Worm (Caenorhabditis elegans) whole organism, early embryonic: ENCODE measurements around the gene del-2.

Experiments
- B0310.2 ChIP-seq: sonication (generic microtip); optimal IDR thresholded peaks from 2 replicates; lab custom pipeline; 2016; ENCODE audit warnings: mild to moderate bottlenecking, missing genetic modification characterization, missing compliant biosample characterization
- F13C5.2 ChIP-seq: sonication (generic microtip); optimal IDR thresholded peaks from 2 replicates; lab custom pipeline; 2017; ENCODE audit warnings: mild to moderate bottlenecking, missing genetic modification characterization, inconsistent platforms, missing compliant biosample characterization
- aly-1 ChIP-seq: sonication (generic microtip); optimal IDR thresholded peaks from 2 replicates; lab custom pipeline; 2016; ENCODE audit warnings: missing genetic modification characterization, missing compliant biosample characterization
- ama-1 ChIP-seq: fragments of 150-350 bp; optimal IDR thresholded peaks from 2 replicates; lab custom pipeline; 2014
- ceh-13 ChIP-seq: fragments of 200-800 bp; sonication (Bioruptor generic); optimal IDR thresholded peaks from 2 replicates; lab custom pipeline; 2018; ENCODE audit warnings: mild to moderate bottlenecking, missing genetic modification characterization, missing compliant biosample characterization
- ceh-36 ChIP-seq: sonication (generic microtip); optimal IDR thresholded peaks from 2 replicates; lab custom pipeline; 2016; ENCODE audit warnings: missing genetic modification characterization, inconsistent platforms, missing compliant biosample characterization
- ets-7 ChIP-seq: sonication (generic microtip); optimal IDR thresholded peaks from 2 replicates; lab custom pipeline; 2016; ENCODE audit warnings: missing genotype, missing genetic modification characterization, missing compliant biosample characterization
- flt-1 ChIP-seq: fragments of 200-800 bp; sonication (Bioruptor generic); IDR thresholded peaks from 2 replicates; pipeline ENCODE4 v1.3.6; 2022; ENCODE audit warnings: missing genetic modification characterization, missing compliant biosample characterization
- hmbx-1 ChIP-seq: sonication (generic microtip); optimal IDR thresholded peaks from 2 replicates; lab custom pipeline; 2016; ENCODE audit warnings: mild to moderate bottlenecking, missing genetic modification characterization, missing compliant biosample characterization
- hmg-4 ChIP-seq: fragments of 200-800 bp; sonication (Bioruptor generic); optimal IDR thresholded peaks from 2 replicates; lab custom pipeline; 2018; ENCODE audit warnings: mild to moderate bottlenecking, missing genetic modification characterization, missing compliant biosample characterization
- hnd-1 ChIP-seq: sonication (generic microtip); optimal IDR thresholded peaks from 2 replicates; lab custom pipeline; 2016; ENCODE audit warnings: missing genetic modification characterization, missing compliant biosample characterization
- pes-1 ChIP-seq: fragments of 200-800 bp; sonication (Bioruptor generic); IDR thresholded peaks from 2 replicates; pipeline ENCODE4 v1.3.6; 2022; ENCODE audit warnings: missing genetic modification reagents, missing genetic modification characterization, missing compliant biosample characterization
- scrt-1 ChIP-seq: fragments of 200-800 bp; sonication (Bioruptor generic); IDR thresholded peaks from 2 replicates; pipeline ENCODE4 v1.3.6; 2022; ENCODE audit warnings: missing genetic modification characterization, missing compliant biosample characterization
- sea-1 ChIP-seq: fragments of 200-800 bp; sonication (Bioruptor generic); conservative IDR thresholded peaks from 2 replicates; pipeline ENCODE4 v1.3.6; 2022; ENCODE audit warnings: missing genetic modification characterization, missing compliant biosample characterization
- tbx-11 ChIP-seq: fragments of 200-800 bp; sonication (Bioruptor generic); IDR thresholded peaks from 2 replicates; pipeline ENCODE4 v1.3.6; 2022; ENCODE audit warnings: missing genetic modification characterization, missing compliant biosample characterization
- tbx-37 ChIP-seq: fragments of 200-800 bp; sonication (Bioruptor generic); conservative IDR thresholded peaks from 2 replicates; pipeline ENCODE4 v1.3.6; 2022; ENCODE audit warnings: missing genetic modification reagents, missing genetic modification characterization, missing compliant biosample characterization
- tra-4 ChIP-seq: sonication (generic microtip); optimal IDR thresholded peaks from 2 replicates; lab custom pipeline; 2017; ENCODE audit warnings: missing genetic modification characterization, missing compliant biosample characterization

Gene del-2

DNA sequence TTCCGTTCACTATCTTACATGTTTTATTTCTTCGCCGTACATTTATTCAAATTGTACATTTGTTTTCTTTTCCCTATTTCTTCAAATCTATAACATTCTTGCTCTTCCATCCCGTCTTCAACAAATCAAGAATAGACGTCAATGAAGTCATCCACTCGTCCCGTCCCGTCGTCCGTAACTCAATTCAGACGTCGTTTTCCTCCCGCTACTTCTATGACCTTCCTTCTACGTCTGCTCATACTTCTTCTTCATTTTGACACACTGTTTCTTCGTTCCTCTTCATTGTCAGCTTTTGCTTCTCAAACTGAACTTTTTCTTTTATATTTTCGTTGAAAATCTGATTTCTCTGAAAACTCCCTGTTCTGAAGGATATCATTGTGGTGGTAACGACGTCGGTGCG, 18.2 kb upstream of the del-2 start:
- TF ChIP-seq B0310.2 (tag; lab: Kevin White, UChicago): no peak
- no peak for TF ChIP-seq tra-4 (tag; lab: Kevin White, UChicago)
- no peak for TF ChIP-seq ceh-36
- no peak for TF ChIP-seq F13C5.2
- TF ChIP-seq aly-1: no peak

DNA sequence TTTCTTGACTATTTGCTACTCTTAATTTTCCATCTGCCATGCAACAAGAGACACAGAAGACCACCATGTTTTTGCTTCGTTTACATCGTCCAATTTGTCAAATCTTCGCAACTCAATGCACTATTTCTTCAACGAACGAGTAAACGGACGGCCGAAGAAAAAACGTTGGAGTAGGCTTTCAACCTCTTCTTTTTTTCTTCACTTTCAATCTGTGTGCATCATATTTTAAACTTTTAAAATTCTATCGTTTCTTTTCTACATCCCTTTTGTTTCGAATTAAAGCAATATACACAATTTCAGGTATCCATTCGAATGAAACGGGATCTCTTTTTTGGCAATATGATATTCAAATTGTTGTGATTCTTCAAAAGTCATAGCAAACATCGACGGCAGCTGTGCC, 15.9 kb upstream of the del-2 start, which contains the start of gene acc-1:
acc-1 (plus strand) TSS at position 301 of the 400 bp plus-strand sequence.
- no peak for TF ChIP-seq F13C5.2
- no peak for TF ChIP-seq ceh-36
- TF ChIP-seq sea-1: no peak
- no peak for TF ChIP-seq ets-7 (tag; lab: Kevin White, UChicago)
- no peak for TF ChIP-seq ama-1 (lab: Kevin White, UChicago)
- no peak for TF ChIP-seq ceh-13
- TF ChIP-seq tbx-11 (GFP tag; lab: Robert Waterston, UW): no peak
- TF ChIP-seq tra-4 (tag; lab: Kevin White, UChicago): no peak
- TF ChIP-seq pes-1 (GFP tag; lab: Robert Waterston, UW): no peak

DNA sequence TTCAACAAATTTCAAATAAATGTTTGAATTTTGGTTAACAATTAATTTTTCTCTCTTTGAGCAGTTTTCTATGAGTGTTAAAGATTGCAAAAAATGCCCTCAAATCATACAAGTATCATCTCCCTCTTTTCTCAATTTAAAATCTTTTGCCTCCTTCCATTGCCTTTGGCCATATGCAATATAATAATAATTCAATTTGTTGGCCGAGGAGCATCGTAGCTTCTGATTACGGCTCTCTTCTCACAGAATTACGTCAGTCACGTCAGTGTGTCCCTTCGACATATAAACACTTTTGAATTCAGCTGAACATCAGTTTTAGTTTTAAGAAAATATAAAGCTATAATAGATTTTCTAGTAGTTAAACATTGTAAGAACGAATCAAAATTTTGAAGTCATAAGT, 13.7 kb upstream of the del-2 start:
- TF ChIP-seq tbx-11 (GFP tag; lab: Robert Waterston, UW) (no peak), hmbx-1 (tag; lab: Kevin White, UChicago) (no peak), F13C5.2 (no peak), aly-1 (no peak), tra-4 (tag; lab: Kevin White, UChicago) (no peak), ceh-13 (no peak), flt-1 (GFP tag; lab: Robert Waterston, UW) (no peak), ceh-36 (no peak), sea-1 (no peak), hmg-4 (GFP tag; lab: Kevin White, UChicago) (no peak), tbx-37 (GFP tag; lab: Robert Waterston, UW) (no peak), pes-1 (GFP tag; lab: Robert Waterston, UW) (no peak)

DNA sequence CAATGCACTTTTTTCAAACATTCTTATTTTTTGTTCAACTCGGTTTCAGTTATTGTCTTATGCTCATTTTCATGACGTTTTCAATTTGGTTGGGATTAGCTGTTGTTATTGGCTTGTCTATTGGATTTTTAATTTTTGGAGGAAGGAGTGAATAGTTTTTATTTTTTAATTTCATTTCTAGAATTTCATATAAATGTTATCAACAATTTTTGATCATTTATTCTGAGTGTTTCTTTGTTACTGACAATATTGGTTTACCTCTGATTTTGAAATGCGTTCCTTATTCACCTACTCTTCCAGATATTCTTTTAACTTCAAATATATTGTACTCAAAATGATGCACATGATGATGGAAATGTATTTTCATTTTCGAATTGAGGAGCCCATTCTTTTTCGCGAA, 12.2 kb upstream of the del-2 start, which contains the start of gene F58G6.7:
F58G6.7 (plus strand) TSS at position 301 of the 400 bp plus-strand sequence.
- TF ChIP-seq sea-1: no peak
- TF ChIP-seq hmg-4 (GFP tag; lab: Kevin White, UChicago): no peak
- no peak for TF ChIP-seq ceh-36
- no peak for TF ChIP-seq tra-4 (tag; lab: Kevin White, UChicago)
- TF ChIP-seq pes-1 (GFP tag; lab: Robert Waterston, UW): no peak
- TF ChIP-seq tbx-37 (GFP tag; lab: Robert Waterston, UW): no peak
- no peak for TF ChIP-seq flt-1 (GFP tag; lab: Robert Waterston, UW)
- no peak for TF ChIP-seq hnd-1 (tag; lab: Kevin White, UChicago)
- no peak for TF ChIP-seq ama-1 (lab: Kevin White, UChicago)
- no peak for TF ChIP-seq B0310.2 (tag; lab: Kevin White, UChicago)

DNA sequence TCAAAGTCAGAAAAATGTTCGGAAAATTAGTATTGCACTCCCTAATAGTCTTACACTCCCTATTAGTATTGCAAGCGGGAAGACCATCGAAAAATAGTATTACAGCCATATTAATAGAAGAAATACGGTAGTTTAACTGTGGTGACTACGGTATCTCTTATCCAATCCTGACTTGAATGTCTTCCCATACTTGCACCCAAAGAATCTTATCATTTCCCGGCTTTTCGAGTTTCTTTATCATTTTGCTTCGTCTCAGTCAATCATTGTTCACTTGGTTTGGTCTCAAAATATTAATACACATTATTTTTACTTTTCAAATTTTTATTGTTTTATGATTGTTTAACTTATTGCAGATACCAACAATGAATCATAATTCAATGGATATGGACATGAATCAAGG, 11.4 kb upstream of the del-2 start, which contains the start of gene F58G6.3:
F58G6.3 (plus strand) TSS at position 352 of the 400 bp plus-strand sequence.
- TF ChIP-seq B0310.2 (tag; lab: Kevin White, UChicago) (no peak), ceh-36 (no peak), tbx-11 (GFP tag; lab: Robert Waterston, UW) (no peak), pes-1 (GFP tag; lab: Robert Waterston, UW) (no peak), hmbx-1 (tag; lab: Kevin White, UChicago) (no peak), tra-4 (tag; lab: Kevin White, UChicago) (no peak), scrt-1 (no peak), sea-1 (no peak), ets-7 (tag; lab: Kevin White, UChicago) (no peak), F13C5.2 (no peak), ama-1 (lab: Kevin White, UChicago) (no peak), ceh-13 (no peak), hmg-4 (GFP tag; lab: Kevin White, UChicago) (no peak), flt-1 (GFP tag; lab: Robert Waterston, UW) (no peak), aly-1 (no peak), tbx-37 (GFP tag; lab: Robert Waterston, UW) (no peak), hnd-1 (tag; lab: Kevin White, UChicago) (no peak)

DNA sequence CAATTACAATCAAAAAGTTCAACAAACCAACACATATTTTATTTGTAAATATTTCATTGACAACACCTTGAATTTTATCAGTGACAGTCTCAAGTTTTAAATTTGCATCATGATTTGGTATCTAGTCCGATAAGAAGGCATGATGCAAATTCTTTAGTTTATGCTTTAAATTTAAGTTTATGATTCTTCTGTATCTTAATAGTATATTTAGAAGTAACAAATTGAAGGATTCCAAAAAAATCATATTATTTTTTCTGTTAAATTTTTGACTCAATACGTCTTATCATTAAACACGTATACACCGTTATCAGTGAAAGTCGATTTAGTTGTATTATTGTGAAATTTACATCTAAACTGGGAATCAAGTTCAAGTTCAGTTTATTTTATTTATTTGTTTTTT, 9.4 kb upstream of the del-2 start, which contains the start of gene chca-1:
chca-1 (plus strand) TSS at position 161 of the 400 bp plus-strand sequence.
- TF ChIP-seq pes-1 (GFP tag; lab: Robert Waterston, UW) (no peak), scrt-1 (no peak), ama-1 (lab: Kevin White, UChicago) (no peak)

DNA sequence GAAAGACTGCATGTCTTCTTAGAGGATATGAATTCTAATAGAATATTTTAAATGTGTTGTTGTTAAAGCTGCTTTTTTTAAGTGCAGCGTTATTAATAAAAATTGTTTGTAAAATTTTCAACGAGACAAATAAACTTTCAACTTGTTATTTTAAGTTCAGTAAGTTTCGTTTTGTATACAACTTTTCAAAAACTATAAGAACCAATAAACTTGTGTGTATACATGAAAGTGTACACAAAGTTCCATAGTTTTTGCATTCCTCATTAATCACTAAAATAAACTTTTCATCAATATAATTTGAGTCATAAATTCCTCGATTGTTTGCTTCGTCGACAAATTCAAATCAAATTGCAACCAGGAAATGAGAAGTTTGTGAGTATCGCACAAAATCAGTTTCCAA, 6.9 kb upstream of the del-2 start, which contains the start of gene srm-3:
srm-3 (plus strand) TSS at position 301 of the 400 bp plus-strand sequence.
- TF ChIP-seq aly-1: no peak

DNA sequence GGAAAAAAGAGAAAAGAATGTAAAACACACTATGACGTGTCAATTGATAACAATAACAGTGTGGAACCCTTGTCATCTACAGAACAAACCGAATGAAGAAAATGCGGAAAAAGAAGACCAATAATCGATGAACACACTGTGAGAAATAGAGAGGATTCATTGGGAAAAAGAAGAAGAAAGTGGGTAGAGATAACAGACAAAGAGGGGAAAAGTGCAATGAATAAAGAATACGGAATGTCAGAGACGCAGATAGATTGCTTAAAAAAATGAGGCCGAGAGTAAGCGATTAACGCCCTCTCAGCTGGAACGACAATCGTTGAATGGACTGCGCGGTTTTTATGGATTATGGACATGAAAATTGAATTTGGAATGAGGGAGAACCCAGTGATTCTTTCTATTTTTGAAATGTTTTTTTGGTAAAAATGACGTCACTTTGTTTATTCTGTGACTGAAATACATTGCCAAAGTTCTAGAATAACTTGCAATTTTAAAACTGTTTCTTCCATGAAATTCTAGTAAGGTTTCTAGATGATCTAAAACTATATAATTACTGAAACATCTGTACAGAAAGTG, 6.0 kb upstream of the del-2 start, which contains the start of gene amph-1:
amph-1 (minus strand) TSS at position 85 of the 573 bp plus-strand sequence.
- TF ChIP-seq sea-1: no peak
- no peak for TF ChIP-seq ets-7 (tag; lab: Kevin White, UChicago)
- TF ChIP-seq F13C5.2: peak; percentile 1
- TF ChIP-seq tbx-37 (GFP tag; lab: Robert Waterston, UW): no peak

DNA sequence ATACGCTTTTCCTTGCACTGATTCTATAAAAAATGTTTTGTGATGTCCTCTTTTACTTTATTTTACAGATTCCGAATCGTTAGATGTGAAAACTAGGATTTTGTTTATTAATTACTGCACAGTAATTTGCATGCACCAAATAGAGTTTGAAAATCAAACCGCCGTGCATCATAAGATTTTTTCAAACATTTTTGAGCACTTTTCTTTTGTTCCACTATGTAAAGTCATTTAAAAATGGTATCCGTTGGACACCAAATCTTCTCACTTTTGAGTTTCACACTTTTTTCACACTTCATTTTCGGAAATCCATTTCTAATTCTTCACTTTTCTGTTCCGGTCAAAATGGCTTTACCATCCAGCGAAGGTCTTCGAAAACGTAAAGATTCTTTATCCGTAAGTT, 1.4 kb upstream of the del-2 start, which contains the start of gene degl-2:
degl-2 (plus strand) TSS at position 301 of the 400 bp plus-strand sequence.
- TF ChIP-seq ceh-13 (no peak), ama-1 (lab: Kevin White, UChicago) (no peak), aly-1 (no peak), hmbx-1 (tag; lab: Kevin White, UChicago) (no peak), tra-4 (tag; lab: Kevin White, UChicago) (no peak), tbx-37 (GFP tag; lab: Robert Waterston, UW) (no peak), hnd-1 (tag; lab: Kevin White, UChicago) (no peak), ceh-36 (no peak), flt-1 (GFP tag; lab: Robert Waterston, UW) (no peak), hmg-4 (GFP tag; lab: Kevin White, UChicago) (no peak), sea-1 (no peak), F13C5.2 (no peak), tbx-11 (GFP tag; lab: Robert Waterston, UW) (no peak), pes-1 (GFP tag; lab: Robert Waterston, UW) (no peak), ets-7 (tag; lab: Kevin White, UChicago) (no peak), scrt-1 (no peak), B0310.2 (tag; lab: Kevin White, UChicago) (no peak)
